Worm (Caenorhabditis elegans): ENCODE data around the gene lag-2.

ce11 chrV:3200323-3200722, 12.2 kb downstream of the lag-2 start, which contains the start of gene K08D9.4:
- no peak for TF ChIP-seq ama-1 (optimal IDR thresholded peaks at IDR 0.05)
- TF ChIP-seq tbx-11 (GFP tag; IDR thresholded peaks at IDR 0.05): no peak
